Fruit fly (Drosophila melanogaster) Kc167 (cell line): Measurements from ENCODE around the gene EloA.

Source experiments
- Myc ChIP-seq: fragments of >200 bp; optimal IDR thresholded peaks from 2 replicates; lab custom pipeline; 2017; ENCODE audit warnings: missing external identifiers
- Sin3A ChIP-seq: fragments of >200 bp; optimal IDR thresholded peaks from 2 replicates; lab custom pipeline; 2018; ENCODE audit warnings: missing external identifiers
- h ChIP-seq: fragments of >200 bp; optimal IDR thresholded peaks from 3 replicates; lab custom pipeline; 2018; ENCODE audit warnings: missing external identifiers
- insv ChIP-seq: fragments of >200 bp; optimal IDR thresholded peaks from 3 replicates; lab custom pipeline; 2018; ENCODE audit warnings: missing external identifiers
- psq ChIP-seq: fragments of >200 bp; optimal IDR thresholded peaks from 2 replicates; lab custom pipeline; 2017; ENCODE audit warnings: missing external identifiers
- ttk ChIP-seq: sonication (Bioruptor generic); optimal IDR thresholded peaks from 2 replicates; lab custom pipeline; 2017; ENCODE audit warnings: missing external identifiers

The EloA gene

dm6 chr3R:23251256-23251655, at the start of gene EloA, which contains the start of gene Rad60:
EloA (plus strand) TSS chr3R:23251563.
Rad60 (minus strand) TSS chr3R:23251477.
- TF ChIP-seq Myc (lab: Kevin White, UChicago) (no peak), ttk (lab: Kevin White, UChicago) (no peak), h (no peak), Sin3A (lab: Kevin White, UChicago) (no peak), insv (lab: Kevin White, UChicago) (no peak), psq (lab: Kevin White, UChicago) (no peak)

- TF ChIP-seq ttk (lab: Kevin White, UChicago) (no peak), psq (lab: Kevin White, UChicago) (no peak), insv (lab: Kevin White, UChicago) (no peak), Sin3A (lab: Kevin White, UChicago) (no peak), Myc (lab: Kevin White, UChicago) (no peak), h (no peak)
Measured at dm6 chr3R:23203934-23204333, 47.4 kb upstream of the EloA start, which contains the start of gene fzo. fzo (minus strand) TSS chr3R:23204034.

- TF ChIP-seq ttk (lab: Kevin White, UChicago) = no peak
- no peak for TF ChIP-seq Sin3A (lab: Kevin White, UChicago)
- TF ChIP-seq insv (lab: Kevin White, UChicago) = no peak
- no peak for TF ChIP-seq h
- no peak for TF ChIP-seq Myc (lab: Kevin White, UChicago)
- TF ChIP-seq psq (lab: Kevin White, UChicago) = no peak
Measured at dm6 chr3R:23207254-23207653, 44.1 kb upstream of the EloA start.

- TF ChIP-seq Sin3A (lab: Kevin White, UChicago) (no peak), psq (lab: Kevin White, UChicago) (no peak), ttk (lab: Kevin White, UChicago) (no peak), insv (lab: Kevin White, UChicago) (no peak), h (no peak), Myc (lab: Kevin White, UChicago) (no peak)
Measured at dm6 chr3R:23210243-23211215, 40.8 kb upstream of the EloA start.

dm6 chr3R:23211745-23212254, 39.6 kb upstream of the EloA start:
- TF ChIP-seq insv (lab: Kevin White, UChicago) = no peak
- TF ChIP-seq h = no peak
- no peak for TF ChIP-seq Myc (lab: Kevin White, UChicago)
- no peak for TF ChIP-seq ttk (lab: Kevin White, UChicago)

dm6 chr3R:23212764-23213163, 38.6 kb upstream of the EloA start:
- TF ChIP-seq h (no peak), Myc (lab: Kevin White, UChicago) (no peak), ttk (lab: Kevin White, UChicago) (no peak), Sin3A (lab: Kevin White, UChicago) (no peak), insv (lab: Kevin White, UChicago) (no peak), psq (lab: Kevin White, UChicago) (no peak)

dm6 chr3R:23214603-23215433, 36.5 kb upstream of the EloA start:
- no peak for TF ChIP-seq insv (lab: Kevin White, UChicago)
- no peak for TF ChIP-seq Sin3A (lab: Kevin White, UChicago)
- TF ChIP-seq Myc (lab: Kevin White, UChicago) = no peak

dm6 chr3R:23215434-23215730, 36.0 kb upstream of the EloA start:
- TF ChIP-seq psq (lab: Kevin White, UChicago) (no peak), Myc (lab: Kevin White, UChicago) (no peak), insv (lab: Kevin White, UChicago) (no peak), ttk (lab: Kevin White, UChicago) (no peak), h (no peak), Sin3A (lab: Kevin White, UChicago) (no peak)

- TF ChIP-seq h (no peak), Myc (lab: Kevin White, UChicago) (no peak), insv (lab: Kevin White, UChicago) (no peak), psq (lab: Kevin White, UChicago) (no peak), Sin3A (lab: Kevin White, UChicago) (no peak), ttk (lab: Kevin White, UChicago) (no peak)
Measured at dm6 chr3R:23217142-23217771, 34.1 kb upstream of the EloA start.

- TF ChIP-seq psq (lab: Kevin White, UChicago) (no peak), Myc (lab: Kevin White, UChicago) (no peak), h (no peak), Sin3A (lab: Kevin White, UChicago) (no peak), insv (lab: Kevin White, UChicago) (no peak)
Measured at dm6 chr3R:23220239-23221002, 30.9 kb upstream of the EloA start.
